Worm (Caenorhabditis elegans) whole organism, L4 larva: Measurements from ENCODE around the gene T03F6.6.

Experiments
- Y75B8A.6 ChIP-seq: fragments of 200-800 bp; sonication (Bioruptor generic); IDR thresholded peaks from 2 replicates; pipeline ENCODE4 v1.3.6; 2022; ENCODE audit warnings: missing genetic modification reagents, missing genetic modification characterization, missing compliant biosample characterization
- ces-1 ChIP-seq: fragments of 150-350 bp; sonication (generic microtip); optimal IDR thresholded peaks from 4 replicates; lab custom pipeline; 2014; ENCODE audit warnings: missing biosample characterization, missing genetic modification reagents, missing genetic modification characterization
- daf-12 ChIP-seq: fragments of 150-350 bp; optimal IDR thresholded peaks from 2 replicates; lab custom pipeline; 2014; ENCODE audit warnings: missing biosample characterization, missing genetic modification reagents, missing genetic modification characterization
- nhr-76 ChIP-seq: fragments of 150-350 bp; optimal IDR thresholded peaks from 2 replicates; lab custom pipeline; 2014; ENCODE audit warnings: missing biosample characterization, missing genetic modification characterization
- pqm-1 ChIP-seq: sonication (generic microtip); optimal IDR thresholded peaks from 2 replicates; lab custom pipeline; 2017; ENCODE audit warnings: missing biosample characterization, missing genetic modification characterization

DNA sequence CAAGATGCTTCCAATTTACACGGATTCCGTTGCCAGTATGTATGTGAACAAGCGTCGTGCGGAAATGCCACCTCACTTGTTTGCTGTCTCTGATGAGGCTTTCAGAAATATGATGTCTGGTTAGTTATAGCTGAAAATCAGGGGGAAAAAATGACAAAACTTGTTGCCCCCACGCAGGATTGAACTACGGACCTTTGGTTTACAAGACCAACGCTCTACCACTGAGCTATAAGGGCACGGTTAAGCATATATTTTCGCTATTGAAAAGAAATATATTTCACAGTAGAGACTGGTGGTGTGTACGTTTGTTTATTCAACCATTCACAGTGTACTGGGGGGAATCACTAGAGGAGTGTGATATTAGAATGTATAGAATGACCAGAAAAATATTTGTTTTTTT, 31.1 kb upstream of the T03F6.6 start:
- TF ChIP-seq daf-12 (tag; lab: Kevin White, UChicago): no peak
- no peak for TF ChIP-seq nhr-76 (tag; lab: Kevin White, UChicago)
- no peak for TF ChIP-seq ces-1 (GFP tag; lab: Kevin White, UChicago)
- 0 out of 2 replicates have a peak, but pooled peaks have one; percentile 28 for TF ChIP-seq Y75B8A.6
- no peak for TF ChIP-seq pqm-1 (tag; lab: Kevin White, UChicago)
